1 fruit fly cellular context compared by ENCODE assay signal in the genomic region with DNA sequence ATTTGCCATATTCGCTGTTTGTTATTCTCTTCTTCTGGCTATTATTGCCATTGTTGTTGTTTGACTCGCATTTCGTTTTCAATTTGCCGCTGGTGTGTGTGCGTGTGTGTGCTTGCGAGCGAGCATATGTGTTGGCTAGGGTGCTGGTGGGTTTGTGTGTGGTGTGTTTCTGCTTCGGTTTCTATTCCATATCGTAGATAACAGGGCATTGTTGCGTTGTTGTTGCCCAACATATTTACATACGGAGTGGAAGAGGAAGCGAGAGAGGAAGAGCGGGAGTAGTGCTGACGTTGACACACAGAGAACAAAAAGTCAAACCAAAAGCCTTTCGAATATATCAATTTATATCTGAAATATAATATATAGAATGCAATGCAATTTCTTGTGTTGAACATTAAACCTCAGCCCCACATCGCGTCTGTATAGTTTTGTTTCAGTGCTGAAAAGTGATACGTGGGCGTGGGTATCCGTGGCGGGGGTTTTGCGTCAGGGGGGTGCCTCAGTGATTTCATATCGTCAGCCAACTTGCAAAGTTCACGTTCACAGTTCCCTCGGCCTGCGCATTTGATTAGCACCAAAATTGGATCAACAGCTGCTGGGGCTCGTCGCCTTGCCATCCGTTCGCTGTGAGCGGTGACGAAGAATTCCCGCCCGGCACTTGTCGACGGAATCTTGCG.
TF ChIP-seq lines count a peak whose summit lies in the region.

No protein-coding gene starts in this region.

TF ChIP-seq in whole organism, embryonic, 481 proteins besides CTCF, POLR2A, EP300 and RAD21 (continued from another document):
- TF ChIP-seq dm (GFP tag; optimal IDR thresholded peaks at IDR 0.05; lab: Kevin White, UChicago) (no peak), Ets65A (GFP tag; lab: Kevin White, UChicago) (peak; percentile 81), CG33213 (GFP tag; optimal IDR thresholded peaks at IDR 0.05; lab: Kevin White, UChicago) (no peak), sd (tag; optimal IDR thresholded peaks at IDR 0.05; lab: Kevin White, UChicago) (peak; percentile 67), CG1603 (tag; optimal IDR thresholded peaks at IDR 0.05; lab: Kevin White, UChicago) (peak; percentile 89), HLH3B (GFP tag; IDR thresholded peaks at IDR 0.05; lab: Robert Waterston, UW) (no peak), Nf-YC (tag; optimal IDR thresholded peaks at IDR 0.05; lab: Kevin White, UChicago) (peak; percentile 76), Fer3 (tag; optimal IDR thresholded peaks at IDR 0.05; lab: Kevin White, UChicago) (peak; percentile 87), nau (GFP tag; optimal IDR thresholded peaks at IDR 0.05; lab: Kevin White, UChicago) (peak; percentile 80), CG34376 (GFP tag; optimal IDR thresholded peaks at IDR 0.05; lab: Kevin White, UChicago) (peak; percentile 64), CG17829 (tag; optimal IDR thresholded peaks at IDR 0.05; lab: Kevin White, UChicago) (peak; percentile 69), exex (tag; optimal IDR thresholded peaks at IDR 0.05; lab: Kevin White, UChicago) (peak; percentile 12), sim (GFP tag; IDR thresholded peaks at IDR 0.05; lab: Robert Waterston, UW) (no peak), CG9797 (GFP tag; optimal IDR thresholded peaks at IDR 0.05; lab: Kevin White, UChicago) (no peak), bigmax (GFP tag; optimal IDR thresholded peaks at IDR 0.05; lab: Kevin White, UChicago) (no peak), ssp (GFP tag; IDR thresholded peaks at IDR 0.05; lab: Robert Waterston, UW) (no peak), Meics (GFP tag; optimal IDR thresholded peaks at IDR 0.05; lab: Kevin White, UChicago) (peak; percentile 78), CG7839 (tag; optimal IDR thresholded peaks at IDR 0.05; lab: Kevin White, UChicago) (peak; percentile 65), gsb (GFP tag; IDR thresholded peaks at IDR 0.05; lab: Robert Waterston, UW) (no peak), CG30403 (GFP tag; optimal IDR thresholded peaks at IDR 0.05; lab: Kevin White, UChicago) (peak; percentile 67), CG7271 (tag; optimal IDR thresholded peaks at IDR 0.05; lab: Kevin White, UChicago) (peak; percentile 6), CG12769 (tag; optimal IDR thresholded peaks at IDR 0.05; lab: Kevin White, UChicago) (peak; percentile 94), NfI (GFP tag; optimal IDR thresholded peaks at IDR 0.05; lab: Kevin White, UChicago) (peak; percentile 81), CG8388 (GFP tag; optimal IDR thresholded peaks at IDR 0.05; lab: Kevin White, UChicago) (peak; percentile 53), zf30C (GFP tag; optimal IDR thresholded peaks at IDR 0.05; lab: Kevin White, UChicago) (peak; percentile 87), CG1233 (GFP tag; optimal IDR thresholded peaks at IDR 0.05; lab: Kevin White, UChicago) (peak; percentile 48), ATbp (GFP tag; optimal IDR thresholded peaks at IDR 0.05; lab: Kevin White, UChicago) (peak; percentile 76), oc (tag; optimal IDR thresholded peaks at IDR 0.05; lab: Kevin White, UChicago) (peak; percentile 53), CG17385 (GFP tag; optimal IDR thresholded peaks at IDR 0.05; lab: Kevin White, UChicago) (peak; percentile 88), CG8924 (tag; optimal IDR thresholded peaks at IDR 0.05; lab: Kevin White, UChicago) (peak; percentile 62), CG10366 (GFP tag; IDR thresholded peaks at IDR 0.05; lab: Robert Waterston, UW) (no peak), CG5180 (GFP tag; optimal IDR thresholded peaks at IDR 0.05; lab: Kevin White, UChicago) (peak; percentile 13), maf-S (GFP tag; optimal IDR thresholded peaks at IDR 0.05; lab: Kevin White, UChicago) (no peak), Hr3 (GFP tag; optimal IDR thresholded peaks at IDR 0.05; lab: Kevin White, UChicago) (peak; percentile 39), jing (GFP tag; optimal IDR thresholded peaks at IDR 0.05; lab: Kevin White, UChicago) (peak; percentile 59), B-H1 (GFP tag; IDR thresholded peaks at IDR 0.05; lab: Robert Waterston, UW) (no peak), HmgZ (tag; optimal IDR thresholded peaks at IDR 0.05; lab: Kevin White, UChicago) (peak; percentile 48), Elba2 (GFP tag; optimal IDR thresholded peaks at IDR 0.05; lab: Kevin White, UChicago) (no peak), lov (optimal IDR thresholded peaks at IDR 0.05; lab: Kevin White, UChicago) (no peak), lov (GFP tag; IDR thresholded peaks at IDR 0.05; lab: Robert Waterston, UW) (no peak), CG14710 (tag; optimal IDR thresholded peaks at IDR 0.05; lab: Kevin White, UChicago) (peak; percentile 15), ham (GFP tag; IDR thresholded peaks at IDR 0.05; lab: Robert Waterston, UW) (no peak), al (GFP tag; IDR thresholded peaks at IDR 0.05; lab: Robert Waterston, UW) (no peak), phol (tag; optimal IDR thresholded peaks at IDR 0.05; lab: Kevin White, UChicago) (peak; percentile 65), Sox100B (GFP tag; optimal IDR thresholded peaks at IDR 0.05; lab: Kevin White, UChicago) (peak; percentile 18), CG6254 (GFP tag; optimal IDR thresholded peaks at IDR 0.05; lab: Kevin White, UChicago) (peak; percentile 44), pros (GFP tag; optimal IDR thresholded peaks at IDR 0.05; lab: Kevin White, UChicago) (peak; percentile 52), Asciz (GFP tag; optimal IDR thresholded peaks at IDR 0.05; lab: Kevin White, UChicago) (peak; percentile 63), CG31224 (GFP tag; IDR thresholded peaks at IDR 0.05; lab: Robert Waterston, UW) (no peak), CG4424 (GFP tag; optimal IDR thresholded peaks at IDR 0.05; lab: Kevin White, UChicago) (peak; percentile 71), CG18764 (GFP tag; optimal IDR thresholded peaks at IDR 0.05; lab: Kevin White, UChicago) (peak; percentile 12), CrebB (tag; optimal IDR thresholded peaks at IDR 0.05; lab: Kevin White, UChicago) (peak; percentile 72), nom (GFP tag; optimal IDR thresholded peaks at IDR 0.05; lab: Kevin White, UChicago) (peak; percentile 0), PHDP (tag; optimal IDR thresholded peaks at IDR 0.05; lab: Kevin White, UChicago) (peak; percentile 80), Ssrp (tag; optimal IDR thresholded peaks at IDR 0.05; lab: Kevin White, UChicago) (peak; percentile 56), CG15696 (tag; optimal IDR thresholded peaks at IDR 0.05; lab: Kevin White, UChicago) (peak; percentile 24), odd (GFP tag; optimal IDR thresholded peaks at IDR 0.05; lab: Kevin White, UChicago) (peak; percentile 46), CG18011 (GFP tag; optimal IDR thresholded peaks at IDR 0.05; lab: Kevin White, UChicago) (peak; percentile 69), CG16779 (GFP tag; IDR thresholded peaks at IDR 0.05; lab: Robert Waterston, UW) (no peak), CoRest (tag; optimal IDR thresholded peaks at IDR 0.05; lab: Kevin White, UChicago) (peak; percentile 51), Camta (GFP tag; optimal IDR thresholded peaks at IDR 0.05; lab: Kevin White, UChicago) (no peak), Hr78 (GFP tag; optimal IDR thresholded peaks at IDR 0.05; lab: Kevin White, UChicago) (peak in 1 of 2 experiments; percentile 39), Hand (GFP tag; optimal IDR thresholded peaks at IDR 0.05; lab: Kevin White, UChicago) (peak; percentile 21), CG1602 (GFP tag; optimal IDR thresholded peaks at IDR 0.05; lab: Kevin White, UChicago) (peak; percentile 8), CG18599 (GFP tag; optimal IDR thresholded peaks at IDR 0.05; lab: Kevin White, UChicago) (peak; percentile 89)
